Worm (Caenorhabditis elegans): Measurements from ENCODE around the gene C05C10.2.

ce11 chrII:9921622-9922269 is at the start of gene C05C10.2:
- TF ChIP-seq ztf-28 (GFP tag; IDR thresholded peaks at IDR 0.05) (no peak), ama-1 (optimal IDR thresholded peaks at IDR 0.05) (no peak), ama-1 (GFP tag; optimal IDR thresholded peaks at IDR 0.05) (no peak), ekl-4 (GFP tag; IDR thresholded peaks at IDR 0.05) (no peak), snpc-3.4 (tag; optimal IDR thresholded peaks at IDR 0.05) (no peak)
